Fruit fly (Drosophila melanogaster): ENCODE data around the gene CG18417.

- TF ChIP-seq odd (GFP tag; optimal IDR thresholded peaks at IDR 0.05) = no peak
- no peak for TF ChIP-seq Mes4 (GFP tag; optimal IDR thresholded peaks at IDR 0.05)
- TF ChIP-seq Bgb (GFP tag; IDR thresholded peaks at IDR 0.05; ENCODE audit: partially characterized antibody) = no peak
- TF ChIP-seq fd96Cb (tag; optimal IDR thresholded peaks at IDR 0.05) = no peak
- TF ChIP-seq repo (GFP tag; optimal IDR thresholded peaks at IDR 0.05) = no peak
- TF ChIP-seq CG34376 (GFP tag; optimal IDR thresholded peaks at IDR 0.05) = no peak
- TF ChIP-seq Abd-B (GFP tag; optimal IDR thresholded peaks at IDR 0.05) = no peak
- TF ChIP-seq CG8290 (GFP tag; optimal IDR thresholded peaks at IDR 0.05) = no peak
- TF ChIP-seq CG8290 (tag; optimal IDR thresholded peaks at IDR 0.05) = no peak
- TF ChIP-seq Dek (tag; optimal IDR thresholded peaks at IDR 0.05) = no peak
- no peak for TF ChIP-seq nau (GFP tag; optimal IDR thresholded peaks at IDR 0.05)
Measured at dm6 chr3L:7390004-7390403, 9.9 kb upstream of the CG18417 start.

Measured in whole organism, embryonic.